Fruit fly (Drosophila melanogaster) whole organism, adult: ENCODE results near the gene Usp14.
A peak's percentile ranks its signal among the peaks of the same experiment; 100 is the strongest.

Experiments used
- CG11617 ChIP-seq: fragments of 200-800 bp; sonication (Bioruptor generic); optimal IDR thresholded peaks from 2 replicates; lab custom pipeline; 2017; ENCODE audit warnings: mild to moderate bottlenecking, missing biosample characterization, missing genetic modification reagents, missing genetic modification characterization
- CG12768 ChIP-seq: fragments of 200-800 bp; sonication (Bioruptor generic); optimal IDR thresholded peaks from 2 replicates; lab custom pipeline; 2017; ENCODE audit warnings: missing biosample characterization, missing genetic modification characterization, mild to moderate bottlenecking, moderate library complexity, missing genetic modification reagents
- CG14711 ChIP-seq: fragments of 200-800 bp; sonication (Bioruptor generic); optimal IDR thresholded peaks from 2 replicates; lab custom pipeline; 2018; ENCODE audit warnings: missing biosample characterization, mild to moderate bottlenecking, missing genetic modification characterization, moderate library complexity
- CG1620 ChIP-seq: fragments of 200-800 bp; sonication (Bioruptor generic); optimal IDR thresholded peaks from 2 replicates; lab custom pipeline; 2016; ENCODE audit warnings: missing biosample characterization, missing genetic modification characterization
- CG33017 ChIP-seq: fragments of 200-800 bp; sonication (Bioruptor generic); optimal IDR thresholded peaks from 2 replicates; lab custom pipeline; 2018; ENCODE audit warnings: missing biosample characterization, mild to moderate bottlenecking, missing genetic modification characterization, moderate library complexity
- CG5204 ChIP-seq: fragments of 200-800 bp; sonication (Bioruptor generic); optimal IDR thresholded peaks from 2 replicates; lab custom pipeline; 2016; ENCODE audit warnings: missing biosample characterization, missing genetic modification characterization
- CG7045 ChIP-seq: fragments of 200-800 bp; sonication (Bioruptor generic); optimal IDR thresholded peaks from 2 replicates; lab custom pipeline; 2017; ENCODE audit warnings: missing biosample characterization, mild to moderate bottlenecking, missing genetic modification characterization
- CG7101 ChIP-seq: fragments of 200-800 bp; sonication (Bioruptor generic); optimal IDR thresholded peaks from 2 replicates; lab custom pipeline; 2018; ENCODE audit warnings: missing biosample characterization, mild to moderate bottlenecking, missing genetic modification characterization, moderate library complexity
- Clk ChIP-seq: fragments of 200-800 bp; sonication (Bioruptor generic); optimal IDR thresholded peaks from 2 replicates; lab custom pipeline; 2017; ENCODE audit warnings: missing biosample characterization, missing genetic modification characterization
- Crg-1 ChIP-seq: fragments of 200-800 bp; sonication (Bioruptor generic); optimal IDR thresholded peaks from 2 replicates; lab custom pipeline; 2016; ENCODE audit warnings: missing biosample characterization, missing genetic modification characterization
- Hr96 ChIP-seq: fragments of 200-800 bp; sonication (Bioruptor generic); optimal IDR thresholded peaks from 2 replicates; lab custom pipeline; 2016; ENCODE audit warnings: missing biosample characterization, missing genetic modification characterization
- Mnt ChIP-seq: fragments of 200-800 bp; sonication (Bioruptor generic); optimal IDR thresholded peaks from 2 replicates; lab custom pipeline; 2016; ENCODE audit warnings: missing biosample characterization, mild to moderate bottlenecking, missing genetic modification characterization
- bab1 ChIP-seq: fragments of 200-800 bp; sonication (Bioruptor generic); optimal IDR thresholded peaks from 3 replicates; lab custom pipeline; 2019; ENCODE audit warnings: missing biosample characterization, mild to moderate bottlenecking, missing genetic modification characterization, moderate library complexity
- cic ChIP-seq: fragments of 200-800 bp; sonication (Bioruptor generic); optimal IDR thresholded peaks from 2 replicates; lab custom pipeline; 2017; ENCODE audit warnings: missing biosample characterization, mild to moderate bottlenecking, missing genetic modification characterization, moderate library complexity
- cnc ChIP-seq, 2 experiments: fragments of >200 bp; optimal IDR thresholded peaks; 2 replicates each; lab custom pipeline; 2017
- kay ChIP-seq: fragments of 200-800 bp; sonication (Bioruptor generic); peaks from one replicate; lab custom pipeline; 2016; ENCODE audit warnings: missing biosample characterization, missing genetic modification characterization, borderline replicate concordance
- ovo ChIP-seq: fragments of 200-800 bp; sonication (Bioruptor generic); optimal IDR thresholded peaks from 2 replicates; lab custom pipeline; 2016; ENCODE audit warnings: missing biosample characterization, missing genetic modification characterization
- pad ChIP-seq: fragments of 200-800 bp; sonication (Bioruptor generic); optimal IDR thresholded peaks from 3 replicates; lab custom pipeline; 2017; ENCODE audit warnings: missing biosample characterization, missing genetic modification characterization, mild to moderate bottlenecking, moderate library complexity, missing genetic modification reagents
- tj ChIP-seq: fragments of 200-800 bp; sonication (Bioruptor generic); optimal IDR thresholded peaks from 3 replicates; lab custom pipeline; 2017; ENCODE audit warnings: missing biosample characterization, mild to moderate bottlenecking, missing genetic modification characterization, moderate library complexity
- toe ChIP-seq: fragments of 200-800 bp; sonication (Bioruptor generic); optimal IDR thresholded peaks from 2 replicates; lab custom pipeline; 2016; ENCODE audit warnings: missing biosample characterization, missing genetic modification characterization

Gene Usp14

dm6 chr2L:10294798-10295669 is 19.2 kb downstream of the Usp14 start, which contains the start of gene Hand:
TSS of gene Hand (minus strand) at chr2L:10295385.
- TF ChIP-seq kay (GFP tag; lab: Kevin White, UChicago): peak; percentile 93
- no peak for TF ChIP-seq CG7101

DNA sequence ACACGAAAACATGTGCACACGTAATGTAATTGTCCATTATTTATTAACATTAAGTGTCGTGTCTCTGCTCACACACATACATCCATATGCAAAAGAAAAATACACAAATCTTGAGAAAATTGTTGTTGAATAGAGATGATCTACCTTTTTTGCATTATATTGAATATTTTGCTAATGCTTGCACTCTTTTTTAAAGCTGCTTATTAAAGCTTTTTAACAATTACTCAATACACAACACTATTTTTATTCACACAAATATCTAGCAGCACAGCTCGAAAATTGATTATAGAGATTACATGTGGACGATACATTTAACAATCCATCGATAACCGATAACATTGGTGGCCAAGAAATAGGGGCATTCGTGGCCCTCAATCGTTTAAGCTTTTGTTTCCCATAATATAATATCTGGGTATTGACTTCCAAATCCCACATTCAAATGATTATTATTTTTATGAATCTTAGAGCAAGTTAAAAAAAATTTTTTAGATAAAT is 22.1 kb downstream of the Usp14 start, which contains the start of gene Ufd4:
Gene Ufd4 (minus strand): TSS at position 300 of the 495 bp plus-strand sequence.
- TF ChIP-seq CG7101 (peak; percentile 55), kay (GFP tag; lab: Kevin White, UChicago) (no peak), CG1620 (peak; percentile 14), cic (GFP tag; lab: Kevin White, UChicago) (peak; percentile 14), Clk (GFP tag; lab: Kevin White, UChicago) (no peak), CG5204 (GFP tag; lab: Kevin White, UChicago) (no peak), CG11617 (GFP tag; lab: Kevin White, UChicago) (peak; percentile 53), Crg-1 (GFP tag; lab: Kevin White, UChicago) (no peak), ovo (GFP tag; lab: Kevin White, UChicago) (no peak), tj (GFP tag; lab: Kevin White, UChicago) (peak; percentile 1), toe (GFP tag; lab: Kevin White, UChicago) (no peak), CG33017 (tag; lab: Kevin White, UChicago) (peak; percentile 62), Hr96 (GFP tag; lab: Kevin White, UChicago) (no peak), Mnt (GFP tag; lab: Kevin White, UChicago) (peak; percentile 56), pad (GFP tag; lab: Kevin White, UChicago) (no peak), bab1 (peak; percentile 68), CG7045 (GFP tag; lab: Kevin White, UChicago) (peak; percentile 61), cnc (optimal IDR thresholded peaks at IDR 0.05; lab: Kevin White, UChicago) (no peak), CG12768 (GFP tag; lab: Kevin White, UChicago) (peak; percentile 30), CG14711 (peak; percentile 58)

DNA sequence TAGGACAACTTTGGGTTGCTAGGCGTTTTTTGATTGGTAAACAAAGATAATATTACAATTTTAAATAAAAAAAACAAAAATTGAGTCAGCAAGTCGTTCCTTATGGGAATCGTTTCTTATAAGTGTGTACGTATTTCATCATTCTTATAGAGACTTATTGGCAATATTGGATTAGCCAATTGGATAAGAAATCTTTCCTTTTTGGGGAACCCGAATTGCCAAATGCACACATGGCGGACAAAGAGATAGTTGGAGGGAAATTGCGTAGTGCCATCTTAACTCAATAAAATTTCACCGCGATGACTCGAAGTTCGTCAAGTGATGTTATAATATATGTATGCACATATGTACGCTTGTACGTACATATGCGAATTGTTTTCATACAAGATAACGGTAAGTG is 22.9 kb downstream of the Usp14 start:
- TF ChIP-seq CG11617 (GFP tag; lab: Kevin White, UChicago) (no peak), kay (GFP tag; lab: Kevin White, UChicago) (peak; percentile 61)

dm6 chr2L:10280772-10281171 is 33.4 kb downstream of the Usp14 start, which contains the start of gene CG34043:
TSS of gene CG34043 (minus strand) at chr2L:10280872.
- TF ChIP-seq toe (GFP tag; lab: Kevin White, UChicago): no peak

- TF ChIP-seq Mnt (GFP tag; lab: Kevin White, UChicago): peak; percentile 5
- TF ChIP-seq cic (GFP tag; lab: Kevin White, UChicago): no peak
- peak; percentile 24 for TF ChIP-seq CG1620
These were observed 35.5 kb downstream of the Usp14 start, which contains the start of gene Utx for dm6 chr2L:10278658-10279057. TSS of gene Utx (minus strand) at chr2L:10278811.

dm6 chr2L:10277362-10277761 is 36.8 kb downstream of the Usp14 start:
- TF ChIP-seq CG7101: peak; percentile 3
- TF ChIP-seq CG1620: peak; percentile 41
- peak; percentile 71 for TF ChIP-seq kay (GFP tag; lab: Kevin White, UChicago)
- TF ChIP-seq bab1: peak; percentile 34
- no peak for TF ChIP-seq cnc (optimal IDR thresholded peaks at IDR 0.05; lab: Kevin White, UChicago)

DNA sequence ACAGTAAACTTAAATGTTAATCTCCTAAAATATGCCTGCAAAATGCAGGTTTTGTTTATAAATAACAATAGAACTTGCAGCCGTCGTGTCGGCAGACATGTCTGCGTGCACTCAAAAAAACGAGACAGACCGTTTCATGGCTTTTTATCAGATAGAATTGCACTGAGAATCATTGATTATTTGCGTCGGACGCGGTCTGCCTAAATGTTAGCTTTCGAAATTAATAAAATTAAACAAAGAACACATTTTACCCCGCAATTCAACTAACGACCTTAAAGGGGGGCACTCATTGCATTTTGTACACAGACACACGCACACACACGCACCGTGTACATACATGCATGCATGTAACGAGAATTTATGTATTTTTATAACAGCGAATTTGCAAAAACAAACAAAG is 37.4 kb downstream of the Usp14 start:
- TF ChIP-seq kay (GFP tag; lab: Kevin White, UChicago) (peak; percentile 70), CG11617 (GFP tag; lab: Kevin White, UChicago) (peak; percentile 30), Hr96 (GFP tag; lab: Kevin White, UChicago) (no peak), CG12768 (GFP tag; lab: Kevin White, UChicago) (peak; percentile 32), Mnt (GFP tag; lab: Kevin White, UChicago) (peak; percentile 51), toe (GFP tag; lab: Kevin White, UChicago) (no peak), bab1 (no peak), tj (GFP tag; lab: Kevin White, UChicago) (peak; percentile 21)

DNA sequence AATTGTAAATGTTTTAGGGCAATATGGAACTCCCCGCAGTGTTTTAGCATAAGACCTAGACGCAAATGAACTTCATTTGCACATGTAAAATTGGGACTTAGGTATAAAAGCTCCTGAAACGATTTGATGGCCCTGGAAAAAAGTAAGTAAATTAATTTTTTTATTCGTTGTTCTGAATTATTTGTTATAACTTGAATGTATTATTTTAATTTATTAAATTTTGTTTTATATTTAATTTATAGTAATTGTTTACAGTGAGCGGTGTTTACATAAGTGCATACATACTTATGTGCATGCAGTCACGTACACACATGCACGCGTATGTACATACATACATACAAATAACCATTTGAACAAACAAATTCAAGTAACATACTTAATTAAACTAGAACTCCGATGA is 37.8 kb downstream of the Usp14 start:
- peak; percentile 45 for TF ChIP-seq kay (GFP tag; lab: Kevin White, UChicago)
- no peak for TF ChIP-seq toe (GFP tag; lab: Kevin White, UChicago)
- peak; percentile 50 for TF ChIP-seq CG11617 (GFP tag; lab: Kevin White, UChicago)
- TF ChIP-seq cnc (optimal IDR thresholded peaks at IDR 0.05; lab: Kevin White, UChicago): no peak
- peak; percentile 68 for TF ChIP-seq CG7045 (GFP tag; lab: Kevin White, UChicago)
- TF ChIP-seq CG12768 (GFP tag; lab: Kevin White, UChicago): peak; percentile 29
- TF ChIP-seq Hr96 (GFP tag; lab: Kevin White, UChicago): no peak
- TF ChIP-seq tj (GFP tag; lab: Kevin White, UChicago): peak; percentile 25
- TF ChIP-seq bab1: peak; percentile 63
- peak; percentile 64 for TF ChIP-seq CG14711
- peak; percentile 15 for TF ChIP-seq CG7101
